Fruit fly (Drosophila melanogaster) whole organism, embryonic: ENCODE measurements around the gene CG12379.

ENCODE experiments used
- Adf1 ChIP-seq: fragments of 200-800 bp; sonication (Bioruptor generic); IDR thresholded peaks from 2 replicates; pipeline ENCODE4 v1.3.6; 2022; ENCODE audit warnings: missing biosample characterization, missing genetic modification characterization
- Atf6 ChIP-seq: fragments of 200-800 bp; sonication (Bioruptor generic); IDR thresholded peaks from 2 replicates; pipeline ENCODE4 v1.3.6; 2022; ENCODE audit warnings: missing biosample characterization, missing genetic modification characterization
- Blimp-1 ChIP-seq: fragments of 200-800 bp; sonication (Bioruptor generic); optimal IDR thresholded peaks from 3 replicates; lab custom pipeline; 2018; ENCODE audit warnings: missing biosample characterization, missing genetic modification characterization, mild to moderate bottlenecking, moderate library complexity, missing genetic modification reagents
- CG10267 ChIP-seq: fragments of 200-800 bp; sonication (Bioruptor generic); optimal IDR thresholded peaks from 2 replicates; lab custom pipeline; 2018; ENCODE audit warnings: missing biosample characterization, mild to moderate bottlenecking, missing genetic modification characterization, moderate library complexity
- CG11085 ChIP-seq: fragments of 200-800 bp; sonication (Bioruptor generic); IDR thresholded peaks from 2 replicates; pipeline ENCODE4 v1.3.6; 2022; ENCODE audit warnings: missing biosample characterization, missing genetic modification characterization
- CG12391 ChIP-seq: fragments of 200-800 bp; sonication (Bioruptor generic); optimal IDR thresholded peaks from 3 replicates; lab custom pipeline; 2018; ENCODE audit warnings: missing biosample characterization, mild to moderate bottlenecking, missing genetic modification characterization, moderate library complexity
- CG13775 ChIP-seq: fragments of 200-800 bp; sonication (Bioruptor generic); optimal IDR thresholded peaks from 3 replicates; lab custom pipeline; 2017; ENCODE audit warnings: missing biosample characterization, mild to moderate bottlenecking, missing genetic modification characterization
- CG14441 ChIP-seq: fragments of 200-800 bp; sonication (Bioruptor generic); IDR thresholded peaks from 2 replicates; pipeline ENCODE4 v1.3.6; 2022; ENCODE audit warnings: missing biosample characterization, missing genetic modification characterization
- CG15011 ChIP-seq: fragments of 200-800 bp; sonication (Bioruptor generic); optimal IDR thresholded peaks from 3 replicates; lab custom pipeline; 2018; ENCODE audit warnings: missing biosample characterization, mild to moderate bottlenecking, missing genetic modification characterization
- CG15479 ChIP-seq: fragments of 200-800 bp; sonication (Bioruptor generic); optimal IDR thresholded peaks from 3 replicates; lab custom pipeline; 2019; ENCODE audit warnings: missing biosample characterization, mild to moderate bottlenecking, missing genetic modification characterization, moderate library complexity
- CG16815 ChIP-seq: fragments of 200-800 bp; sonication (Bioruptor generic); optimal IDR thresholded peaks from 3 replicates; lab custom pipeline; 2017; ENCODE audit warnings: missing biosample characterization, mild to moderate bottlenecking, missing genetic modification characterization
- CG17612 ChIP-seq: fragments of 200-800 bp; sonication (Bioruptor generic); IDR thresholded peaks from 2 replicates; pipeline ENCODE4 v1.3.6; 2022; ENCODE audit warnings: missing biosample characterization, missing genetic modification characterization
- CG17802 ChIP-seq: fragments of 200-800 bp; sonication (Bioruptor generic); optimal IDR thresholded peaks from 2 replicates; lab custom pipeline; 2018; ENCODE audit warnings: missing biosample characterization, mild to moderate bottlenecking, missing genetic modification characterization, moderate library complexity
- CG2678 ChIP-seq: fragments of 200-800 bp; sonication (Bioruptor generic); optimal IDR thresholded peaks from 3 replicates; lab custom pipeline; 2019; ENCODE audit warnings: missing biosample characterization, mild to moderate bottlenecking, missing genetic modification characterization, moderate library complexity
- CG2875 ChIP-seq: fragments of 200-800 bp; sonication (Bioruptor generic); optimal IDR thresholded peaks from 2 replicates; lab custom pipeline; 2017; ENCODE audit warnings: missing biosample characterization, mild to moderate bottlenecking, missing genetic modification characterization, missing genetic modification reagents
- CG30403 ChIP-seq: fragments of 200-800 bp; sonication (Bioruptor generic); optimal IDR thresholded peaks from 3 replicates; lab custom pipeline; 2016; ENCODE audit warnings: missing biosample characterization, missing genetic modification characterization
- CG31388 ChIP-seq: fragments of 200-800 bp; sonication (Bioruptor generic); optimal IDR thresholded peaks from 2 replicates; lab custom pipeline; 2016; ENCODE audit warnings: missing biosample characterization, missing genetic modification characterization
- CG34422 ChIP-seq: fragments of 200-800 bp; sonication (Bioruptor generic); IDR thresholded peaks from 3 replicates; pipeline ENCODE4 v1.3.6; 2022; ENCODE audit warnings: missing biosample characterization, missing genetic modification characterization
- CG4282 ChIP-seq: fragments of 200-800 bp; sonication (Bioruptor generic); optimal IDR thresholded peaks from 2 replicates; lab custom pipeline; 2016; ENCODE audit warnings: missing biosample characterization, missing genetic modification characterization
- CG43689 ChIP-seq: fragments of 200-800 bp; sonication (Bioruptor generic); IDR thresholded peaks from 2 replicates; pipeline ENCODE4 v1.3.6; 2022; ENCODE audit warnings: missing biosample characterization, missing genetic modification characterization
- CG4404 ChIP-seq: fragments of 200-800 bp; sonication (Bioruptor generic); IDR thresholded peaks from 2 replicates; pipeline ENCODE4 v1.3.6; 2022; ENCODE audit warnings: missing biosample characterization, missing genetic modification characterization
- CG5180 ChIP-seq: fragments of 200-800 bp; sonication (Bioruptor generic); optimal IDR thresholded peaks from 3 replicates; lab custom pipeline; 2017; ENCODE audit warnings: missing biosample characterization, missing genetic modification characterization, mild to moderate bottlenecking, moderate library complexity, missing genetic modification reagents
- CG7357 ChIP-seq: fragments of 200-800 bp; sonication (Bioruptor generic); IDR thresholded peaks from 3 replicates; pipeline ENCODE4 v1.3.6; 2022; ENCODE audit warnings: missing biosample characterization, missing genetic modification characterization
- CG8089 ChIP-seq: fragments of 200-800 bp; sonication (Bioruptor generic); optimal IDR thresholded peaks from 3 replicates; lab custom pipeline; 2016; ENCODE audit warnings: missing biosample characterization, missing genetic modification characterization
- CG8388 ChIP-seq: fragments of 200-800 bp; sonication (Bioruptor generic); optimal IDR thresholded peaks from 2 replicates; lab custom pipeline; 2019; ENCODE audit warnings: missing biosample characterization, mild to moderate bottlenecking, missing genetic modification characterization, moderate library complexity
- CG9817 ChIP-seq: fragments of 200-800 bp; sonication (Bioruptor generic); optimal IDR thresholded peaks from 2 replicates; lab custom pipeline; 2018; ENCODE audit warnings: missing biosample characterization, mild to moderate bottlenecking, missing genetic modification characterization, moderate library complexity
- CTCF ChIP-seq: fragments of 200-800 bp; sonication (Bioruptor generic); optimal IDR thresholded peaks from 2 replicates; lab custom pipeline; 2017; ENCODE audit warnings: missing biosample characterization, mild to moderate bottlenecking, missing genetic modification characterization, moderate library complexity
- Doc3 ChIP-seq: fragments of 200-800 bp; sonication (Bioruptor generic); IDR thresholded peaks from 3 replicates; pipeline ENCODE4 v1.3.6; 2022; ENCODE audit warnings: missing biosample characterization, missing genetic modification characterization; ENCODE audit not compliant: partially characterized antibody
- E2f2 ChIP-seq: fragments of 200-800 bp; sonication (Bioruptor generic); IDR thresholded peaks from 2 replicates; pipeline ENCODE4 v1.3.6; 2022; ENCODE audit warnings: missing biosample characterization, missing genetic modification characterization
- GATAe ChIP-seq: fragments of 200-800 bp; sonication (Bioruptor generic); conservative IDR thresholded peaks from 2 replicates; pipeline ENCODE4 v1.3.6; 2022; ENCODE audit warnings: missing biosample characterization, missing genetic modification characterization
- Gsc ChIP-seq: fragments of 200-800 bp; sonication (Bioruptor generic); IDR thresholded peaks from 2 replicates; pipeline ENCODE4 v1.3.6; 2022; ENCODE audit warnings: missing biosample characterization, missing genetic modification characterization
- HLHmδ ChIP-seq: fragments of 200-800 bp; sonication (Bioruptor generic); optimal IDR thresholded peaks from 2 replicates; lab custom pipeline; 2018; ENCODE audit warnings: missing biosample characterization, mild to moderate bottlenecking, missing genetic modification characterization, moderate library complexity
- Lhr ChIP-seq: fragments of 200-800 bp; sonication (Bioruptor generic); optimal IDR thresholded peaks from 3 replicates; lab custom pipeline; 2017; ENCODE audit warnings: mild to moderate bottlenecking, missing biosample characterization, missing genetic modification reagents, missing genetic modification characterization
- Lim3 ChIP-seq: fragments of 200-800 bp; sonication (Bioruptor generic); IDR thresholded peaks from 2 replicates; pipeline ENCODE4 v1.3.6; 2022; ENCODE audit warnings: missing biosample characterization, missing genetic modification characterization
- MBD-R2 ChIP-seq: fragments of 200-800 bp; sonication (Bioruptor generic); IDR thresholded peaks from 2 replicates; pipeline ENCODE4 v1.3.6; 2022; ENCODE audit warnings: missing biosample characterization, missing genetic modification characterization
- NC2β ChIP-seq: fragments of 200-800 bp; sonication (Bioruptor generic); optimal IDR thresholded peaks from 2 replicates; lab custom pipeline; 2016; ENCODE audit warnings: missing biosample characterization, missing genetic modification characterization
- NFAT ChIP-seq: fragments of 200-800 bp; sonication (Bioruptor generic); IDR thresholded peaks from 2 replicates; pipeline ENCODE4 v1.3.6; 2022; ENCODE audit warnings: missing biosample characterization, missing genetic modification characterization
- NK7.1 ChIP-seq: fragments of 200-800 bp; sonication (Bioruptor generic); optimal IDR thresholded peaks from 3 replicates; lab custom pipeline; 2016; ENCODE audit warnings: missing biosample characterization, missing genetic modification characterization
- Sry-β ChIP-seq: fragments of 200-800 bp; sonication (Bioruptor generic); optimal IDR thresholded peaks from 2 replicates; lab custom pipeline; 2018; ENCODE audit warnings: missing biosample characterization, mild to moderate bottlenecking, missing genetic modification characterization, moderate library complexity
- ac ChIP-seq: fragments of 200-800 bp; sonication (Bioruptor generic); optimal IDR thresholded peaks from 3 replicates; lab custom pipeline; 2017; ENCODE audit warnings: missing biosample characterization, mild to moderate bottlenecking, missing genetic modification characterization
- amos ChIP-seq: fragments of 200-800 bp; sonication (Bioruptor generic); IDR thresholded peaks from 2 replicates; pipeline ENCODE4 v1.3.6; 2022; ENCODE audit warnings: missing biosample characterization, missing genetic modification characterization; ENCODE audit not compliant: partially characterized antibody
- dati ChIP-seq: fragments of 200-800 bp; sonication (Bioruptor generic); IDR thresholded peaks from 2 replicates; pipeline ENCODE4 v1.3.6; 2022; ENCODE audit warnings: missing biosample characterization, missing genetic modification characterization
- ftz-f1 ChIP-seq: fragments of 200-800 bp; sonication (Bioruptor generic); optimal IDR thresholded peaks from 2 replicates; lab custom pipeline; 2016; ENCODE audit warnings: missing biosample characterization, missing genetic modification characterization
- gfzf ChIP-seq: fragments of 200-800 bp; sonication (Bioruptor generic); optimal IDR thresholded peaks from 2 replicates; lab custom pipeline; 2016; ENCODE audit warnings: missing biosample characterization, mild to moderate bottlenecking, missing genetic modification characterization, moderate library complexity
- gsb-n ChIP-seq: fragments of 200-800 bp; sonication (Bioruptor generic); optimal IDR thresholded peaks from 3 replicates; lab custom pipeline; 2018; ENCODE audit warnings: missing biosample characterization, mild to moderate bottlenecking, missing genetic modification characterization
- klu ChIP-seq: fragments of 200-800 bp; sonication (Bioruptor generic); IDR thresholded peaks from 2 replicates; pipeline ENCODE4 v1.3.6; 2022; ENCODE audit warnings: missing biosample characterization, missing genetic modification characterization
- pho ChIP-seq: fragments of 200-800 bp; sonication (Bioruptor generic); optimal IDR thresholded peaks from 2 replicates; lab custom pipeline; 2016; ENCODE audit warnings: missing biosample characterization, missing genetic modification characterization
- sens ChIP-seq: fragments of 200-800 bp; sonication (Bioruptor generic); peaks from one replicate; lab custom pipeline; 2016; ENCODE audit warnings: missing biosample characterization, missing genetic modification characterization
- sob ChIP-seq: fragments of 200-800 bp; sonication (Bioruptor generic); IDR thresholded peaks from 2 replicates; pipeline ENCODE4 v1.3.6; 2022; ENCODE audit warnings: missing biosample characterization, missing genetic modification characterization
- sqz ChIP-seq: fragments of 200-800 bp; sonication (Bioruptor generic); optimal IDR thresholded peaks from 3 replicates; lab custom pipeline; 2018; ENCODE audit warnings: missing biosample characterization, mild to moderate bottlenecking, missing genetic modification characterization
- vfl ChIP-seq: fragments of 200-800 bp; sonication (Bioruptor generic); optimal IDR thresholded peaks from 2 replicates; lab custom pipeline; 2016; ENCODE audit warnings: missing biosample characterization, missing genetic modification characterization

Gene CG12379

dm6 chrX:15703720-15704206, 30.0 kb downstream of the CG12379 start, which contains the start of the genes Pis and Hap40 (continued):
- TF ChIP-seq CG15479 (GFP tag; lab: Kevin White, UChicago), result no peak
- TF ChIP-seq E2f2 (GFP tag; lab: Robert Waterston, UW), result peak; percentile 37
- TF ChIP-seq CG2678 (tag; lab: Kevin White, UChicago), result peak; percentile 80
- TF ChIP-seq CG2875 (GFP tag; lab: Kevin White, UChicago), result no peak
- peak; percentile 66 for TF ChIP-seq NFAT (GFP tag; lab: Robert Waterston, UW)
- TF ChIP-seq ac, result no peak
- no peak for TF ChIP-seq Doc3
- no peak for TF ChIP-seq sqz
- peak; percentile 68 for TF ChIP-seq CG4404 (GFP tag; lab: Robert Waterston, UW)
- TF ChIP-seq Gsc (GFP tag; lab: Robert Waterston, UW), result 0 out of 2 replicates have a peak, but pooled peaks have one; percentile 26
- TF ChIP-seq CG7357, result peak; percentile 97
- peak; percentile 78 for TF ChIP-seq Lhr (GFP tag; lab: Kevin White, UChicago)
- peak; percentile 56 for TF ChIP-seq CG8388 (GFP tag; lab: Kevin White, UChicago)
- peak; percentile 67 for TF ChIP-seq ftz-f1
- TF ChIP-seq CG43689 (GFP tag; lab: Robert Waterston, UW), result no peak
- TF ChIP-seq dati, result no peak
- TF ChIP-seq CG31388, result peak; percentile 2
- TF ChIP-seq Lim3 (GFP tag; lab: Robert Waterston, UW), result no peak
- no peak for TF ChIP-seq HLHmδ (GFP tag; lab: Kevin White, UChicago)
- TF ChIP-seq Sry-β, result no peak
- TF ChIP-seq Adf1 (GFP tag; lab: Robert Waterston, UW), result 0 out of 2 replicates have a peak, but pooled peaks have one; percentile 24
- TF ChIP-seq vfl, result peak; percentile 43
- TF ChIP-seq CG9817 (tag; lab: Kevin White, UChicago), result peak; percentile 88
- TF ChIP-seq CG5180 (GFP tag; lab: Kevin White, UChicago), result no peak
- peak; percentile 48; the same call in 1 of the 2 replicates for TF ChIP-seq MBD-R2
- peak; percentile 74 for TF ChIP-seq CG14441 (GFP tag; lab: Robert Waterston, UW)
- peak; percentile 72 for TF ChIP-seq CG16815 (GFP tag; lab: Kevin White, UChicago)
- TF ChIP-seq pho (GFP tag; lab: Kevin White, UChicago), result peak; percentile 62
- TF ChIP-seq Atf6 (GFP tag; lab: Robert Waterston, UW), result peak; percentile 45; the same call in 1 of the 2 replicates
- TF ChIP-seq gsb-n (tag; lab: Kevin White, UChicago), result peak; percentile 45
- no peak for TF ChIP-seq NK7.1 (GFP tag; lab: Kevin White, UChicago)
- peak; percentile 68; the same call in 1 of the 2 replicates for TF ChIP-seq sob (GFP tag; lab: Robert Waterston, UW)
- TF ChIP-seq GATAe (GFP tag; lab: Robert Waterston, UW), result no peak; the same call in 1 of the 2 replicates
- TF ChIP-seq CG10267, result peak; percentile 69
- TF ChIP-seq CG4282 (GFP tag; lab: Kevin White, UChicago), result no peak
- peak; percentile 76 for TF ChIP-seq gfzf (GFP tag; lab: Kevin White, UChicago)
- TF ChIP-seq CTCF, result peak; percentile 13
- no peak for TF ChIP-seq CG8089 (GFP tag; lab: Kevin White, UChicago)
- peak; percentile 77 for TF ChIP-seq CG17802 (tag; lab: Kevin White, UChicago)
- TF ChIP-seq klu, result peak; percentile 62; the same call in 1 of the 2 replicates
- TF ChIP-seq CG17612 (GFP tag; lab: Robert Waterston, UW), result no peak
- peak; percentile 80 for TF ChIP-seq CG13775
- TF ChIP-seq CG34422, result peak; percentile 61; the same call in 2 of the 3 replicates
- no peak for TF ChIP-seq amos (GFP tag; lab: Robert Waterston, UW)
- peak; percentile 86 for TF ChIP-seq CG30403 (GFP tag; lab: Kevin White, UChicago)
- TF ChIP-seq CG11085 (GFP tag; lab: Robert Waterston, UW), result peak; percentile 46; the same call in 1 of the 2 replicates
- no peak for TF ChIP-seq Blimp-1
- peak; percentile 81 for TF ChIP-seq CG12391
- TF ChIP-seq NC2β (GFP tag; lab: Kevin White, UChicago), result peak; percentile 10
- peak; percentile 32 for TF ChIP-seq CG15011 (GFP tag; lab: Kevin White, UChicago)
- peak; percentile 91 for TF ChIP-seq sens (GFP tag; lab: Kevin White, UChicago)
